Worm (Caenorhabditis elegans): ENCODE data around the gene ztf-29.

DNA sequence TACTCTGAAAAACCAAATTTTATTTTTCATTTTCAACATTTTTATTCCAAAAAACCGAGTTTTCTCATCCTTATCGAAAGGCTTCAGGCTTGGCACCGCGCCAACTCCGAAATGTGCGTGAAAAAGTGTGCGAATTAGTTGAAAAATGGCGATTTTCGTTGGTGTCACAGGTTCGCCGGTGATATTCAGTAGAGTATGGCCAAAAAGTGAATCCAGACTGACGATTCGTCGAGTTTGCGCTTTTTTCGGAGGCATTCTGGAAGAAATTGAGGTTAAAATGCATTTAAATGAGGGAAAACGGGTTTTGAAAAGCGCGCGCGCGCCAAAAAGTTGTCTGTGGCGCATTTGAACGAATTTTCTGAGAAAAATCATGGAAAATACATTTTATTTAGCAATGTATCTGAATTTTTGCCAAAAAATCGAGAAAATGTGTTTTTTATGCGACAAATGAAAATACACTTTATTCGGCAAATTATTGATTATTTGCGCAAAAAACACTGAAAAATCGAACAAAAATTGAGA lies 37.4 kb upstream of the ztf-29 start, which contains the start of the genes Y66D12A.16 and such-1:
- no peak for TF ChIP-seq unc-62 (GFP tag; optimal IDR thresholded peaks at IDR 0.05)
- no peak for TF ChIP-seq C34F6.9 (tag; optimal IDR thresholded peaks at IDR 0.05)
- no peak for TF ChIP-seq mab-5 (tag; optimal IDR thresholded peaks at IDR 0.05)
- no peak for TF ChIP-seq nhr-21 (tag; optimal IDR thresholded peaks at IDR 0.05)
- TF ChIP-seq unc-39 (tag; optimal IDR thresholded peaks at IDR 0.05) = no peak
- TF ChIP-seq ztf-1 (GFP tag; conservative IDR thresholded peaks at IDR 0.05) = no peak
- no peak for TF ChIP-seq lsy-2 (tag; optimal IDR thresholded peaks at IDR 0.05)
- no peak for TF ChIP-seq nhr-12 (tag; optimal IDR thresholded peaks at IDR 0.05)
- TF ChIP-seq ceh-16 (tag; optimal IDR thresholded peaks at IDR 0.05) = no peak
- no peak for TF ChIP-seq aly-2 (tag; optimal IDR thresholded peaks at IDR 0.05)
- no peak for TF ChIP-seq skn-1 (tag; optimal IDR thresholded peaks at IDR 0.05)
- no peak for TF ChIP-seq ztf-11 (tag; optimal IDR thresholded peaks at IDR 0.05)
- TF ChIP-seq R02D3.7 (tag; optimal IDR thresholded peaks at IDR 0.05) = no peak
- no peak for TF ChIP-seq F13H6.1 (tag; optimal IDR thresholded peaks at IDR 0.05)

Data from whole organism, L2 larva.